Worm (Caenorhabditis elegans): ENCODE data around the gene C37E2.10.

Gene C37E2.10

DNA sequence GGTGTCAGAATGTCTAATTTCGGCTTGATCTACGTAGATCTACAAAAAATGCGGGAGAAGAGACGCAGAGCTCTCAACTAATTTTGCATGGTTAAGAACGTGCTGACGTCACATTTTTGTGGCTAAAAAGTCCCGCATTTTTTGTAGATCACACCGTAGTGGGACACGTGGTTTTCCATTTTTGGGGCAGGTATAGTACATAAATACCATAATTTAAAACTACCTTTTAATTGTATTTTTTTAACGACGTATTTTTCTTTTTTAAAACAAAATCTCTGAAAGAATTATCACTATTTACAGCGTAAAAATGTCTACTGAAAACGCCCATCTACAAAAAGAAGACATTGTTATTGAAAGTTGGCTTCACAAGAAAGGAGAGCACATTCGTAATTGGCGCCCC, 31.4 kb upstream of the C37E2.10 start, which contains the start of gene akt-2:
akt-2 (plus strand) TSS at position 301 of the 400 bp plus-strand sequence.
- TF ChIP-seq tab-1 (GFP tag; IDR thresholded peaks at IDR 0.05): no peak
- no peak for TF ChIP-seq T22C8.4 (GFP tag; IDR thresholded peaks at IDR 0.05)
- TF ChIP-seq flt-1 (GFP tag; IDR thresholded peaks at IDR 0.05): no peak
- no peak for TF ChIP-seq ztf-23 (GFP tag; IDR thresholded peaks at IDR 0.05)
- TF ChIP-seq klf-2 (GFP tag; conservative IDR thresholded peaks at IDR 0.05): no peak
- TF ChIP-seq cog-1 (tag; optimal IDR thresholded peaks at IDR 0.05): no peak
- no peak for TF ChIP-seq ref-1 (GFP tag; conservative IDR thresholded peaks at IDR 0.05)
- TF ChIP-seq ztf-29 (GFP tag; IDR thresholded peaks at IDR 0.05): no peak
- no peak for TF ChIP-seq med-1 (GFP tag; optimal IDR thresholded peaks at IDR 0.05; ENCODE audit: insufficient read depth)

DNA sequence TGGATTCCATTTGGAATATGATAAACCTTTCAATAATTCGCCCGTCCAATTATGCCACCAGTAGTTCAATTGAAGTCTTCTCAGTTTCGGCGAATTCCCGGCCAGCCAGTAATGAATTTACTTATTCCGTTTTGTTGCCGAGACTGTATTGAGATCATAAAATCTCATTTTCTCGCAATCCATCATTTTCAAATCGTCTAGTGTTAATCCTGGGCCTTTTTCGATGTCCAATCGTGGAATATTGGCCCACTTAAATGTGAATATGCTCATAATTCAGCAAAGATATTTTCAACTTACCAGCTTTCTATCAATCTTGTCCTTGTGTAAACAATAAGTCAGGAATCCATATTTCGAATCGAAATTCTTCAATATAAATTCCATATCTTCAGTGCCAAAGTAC, 26.1 kb upstream of the C37E2.10 start:
- TF ChIP-seq ztf-29 (GFP tag; IDR thresholded peaks at IDR 0.05) (no peak), flt-1 (GFP tag; IDR thresholded peaks at IDR 0.05) (no peak), ref-1 (GFP tag; conservative IDR thresholded peaks at IDR 0.05) (no peak), T22C8.4 (GFP tag; IDR thresholded peaks at IDR 0.05) (no peak), tab-1 (GFP tag; IDR thresholded peaks at IDR 0.05) (no peak)

DNA sequence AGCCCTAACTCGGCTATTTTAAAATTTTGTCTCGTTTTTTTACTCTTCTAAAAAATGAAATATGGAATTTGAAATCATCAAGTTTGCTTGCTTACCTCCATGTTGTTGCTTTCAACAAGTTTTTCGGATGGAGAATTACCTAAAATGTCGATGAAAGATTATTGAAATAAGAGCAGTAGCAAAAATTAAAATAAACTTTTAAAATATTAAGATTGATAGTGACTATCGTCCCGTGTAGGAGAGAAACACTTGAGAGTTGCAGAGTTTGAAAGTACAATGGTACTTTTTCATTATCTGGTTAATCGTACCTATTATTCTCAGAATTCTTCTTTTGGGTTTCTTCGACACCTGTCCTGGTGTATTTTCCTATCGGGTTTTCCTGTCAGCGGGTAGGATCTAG, 21.9 kb upstream of the C37E2.10 start, which contains the start of gene ceh-90:
ceh-90 (minus strand) TSS at position 101 of the 400 bp plus-strand sequence.
- TF ChIP-seq T22C8.4 (GFP tag; IDR thresholded peaks at IDR 0.05) (no peak), med-1 (GFP tag; optimal IDR thresholded peaks at IDR 0.05; ENCODE audit: insufficient read depth) (no peak)

DNA sequence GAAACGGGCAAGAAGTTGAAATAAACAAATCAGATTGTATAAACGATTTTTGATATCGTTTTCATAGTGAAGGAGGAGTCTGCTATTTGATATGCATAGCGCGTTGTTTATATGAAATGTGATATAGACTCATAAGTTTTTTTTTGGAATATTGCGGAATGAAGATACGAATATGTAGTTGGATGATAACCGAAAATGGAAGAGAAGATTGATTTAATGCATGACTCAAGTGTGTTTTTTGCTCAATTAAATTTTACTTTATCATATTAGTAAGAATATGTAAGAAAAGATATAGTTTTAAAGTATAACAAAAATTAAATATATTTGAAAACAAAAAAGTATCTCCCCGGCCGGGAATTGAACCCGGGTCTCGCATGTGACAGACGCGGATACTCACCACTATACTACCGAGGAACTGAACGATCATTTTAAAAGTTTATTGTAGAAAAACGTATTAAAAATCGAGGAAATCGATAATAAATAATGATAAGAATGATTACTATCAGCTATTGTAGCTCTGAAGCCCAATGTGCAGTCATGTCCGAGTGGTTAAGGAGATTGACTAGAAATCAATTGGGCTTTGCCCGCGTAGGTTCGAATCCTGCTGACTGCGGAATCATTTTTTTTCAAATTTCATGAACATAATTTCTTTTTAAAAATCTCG, 17.0 kb upstream of the C37E2.10 start, which contains the start of gene lgc-25:
lgc-25 (minus strand) TSS at position 51 of the 664 bp plus-strand sequence.
- TF ChIP-seq cog-1 (tag; optimal IDR thresholded peaks at IDR 0.05) (no peak), ref-1 (GFP tag; conservative IDR thresholded peaks at IDR 0.05) (no peak), T22C8.4 (GFP tag; IDR thresholded peaks at IDR 0.05) (no peak), klf-2 (GFP tag; conservative IDR thresholded peaks at IDR 0.05) (no peak), ztf-23 (GFP tag; IDR thresholded peaks at IDR 0.05) (no peak), flt-1 (GFP tag; IDR thresholded peaks at IDR 0.05) (no peak), ztf-29 (GFP tag; IDR thresholded peaks at IDR 0.05) (no peak), med-1 (GFP tag; optimal IDR thresholded peaks at IDR 0.05; ENCODE audit: insufficient read depth) (no peak), tab-1 (GFP tag; IDR thresholded peaks at IDR 0.05) (no peak)

DNA sequence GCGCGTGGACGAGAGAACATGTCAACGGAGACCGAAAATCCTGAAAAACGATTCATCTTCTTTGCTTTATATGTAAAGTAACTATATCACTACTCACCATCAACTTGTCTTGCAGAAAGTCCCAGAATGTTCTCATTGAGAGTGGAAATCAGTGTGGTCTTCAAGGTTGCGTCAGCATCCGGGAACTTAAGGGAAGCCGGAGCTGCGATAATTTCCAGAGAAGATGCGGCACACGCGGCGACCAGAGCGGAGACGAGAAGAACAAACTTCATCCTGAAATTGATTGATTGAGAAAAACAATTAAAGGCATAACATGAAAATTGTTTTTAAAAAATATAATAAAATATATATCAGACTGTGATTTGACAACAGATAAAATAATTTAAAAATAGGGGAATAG, 14.6 kb upstream of the C37E2.10 start, which contains the start of gene vha-20:
vha-20 (minus strand) TSS at position 273 of the 400 bp plus-strand sequence.
- TF ChIP-seq ztf-29 (GFP tag; IDR thresholded peaks at IDR 0.05) (no peak), flt-1 (GFP tag; IDR thresholded peaks at IDR 0.05) (no peak), ref-1 (GFP tag; conservative IDR thresholded peaks at IDR 0.05) (no peak), klf-2 (GFP tag; conservative IDR thresholded peaks at IDR 0.05) (no peak), tab-1 (GFP tag; IDR thresholded peaks at IDR 0.05) (no peak), T22C8.4 (GFP tag; IDR thresholded peaks at IDR 0.05) (no peak), med-1 (GFP tag; optimal IDR thresholded peaks at IDR 0.05; ENCODE audit: insufficient read depth) (no peak), cog-1 (tag; optimal IDR thresholded peaks at IDR 0.05) (no peak), ztf-23 (GFP tag; IDR thresholded peaks at IDR 0.05) (no peak)

DNA sequence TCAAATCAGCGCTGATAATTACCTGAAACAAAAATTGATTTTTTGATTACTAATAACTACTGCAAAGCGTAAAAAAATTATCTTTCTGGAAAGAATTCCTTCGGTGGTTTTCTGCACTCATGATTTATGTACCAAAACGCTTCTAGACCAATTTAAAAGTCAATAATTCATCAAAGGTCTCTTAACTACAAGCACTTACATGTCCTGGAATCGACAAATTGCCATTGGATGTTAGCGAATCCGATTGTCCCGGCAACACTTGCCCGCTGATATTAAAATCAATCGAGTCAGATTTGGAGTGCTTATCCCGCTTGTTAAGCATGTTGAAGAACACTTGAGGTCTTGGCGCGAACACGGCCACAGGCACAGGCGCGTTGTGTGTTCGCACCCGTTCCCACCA, 13.6 kb upstream of the C37E2.10 start:
- TF ChIP-seq med-1 (GFP tag; optimal IDR thresholded peaks at IDR 0.05; ENCODE audit: insufficient read depth) (no peak), tab-1 (GFP tag; IDR thresholded peaks at IDR 0.05) (no peak)

DNA sequence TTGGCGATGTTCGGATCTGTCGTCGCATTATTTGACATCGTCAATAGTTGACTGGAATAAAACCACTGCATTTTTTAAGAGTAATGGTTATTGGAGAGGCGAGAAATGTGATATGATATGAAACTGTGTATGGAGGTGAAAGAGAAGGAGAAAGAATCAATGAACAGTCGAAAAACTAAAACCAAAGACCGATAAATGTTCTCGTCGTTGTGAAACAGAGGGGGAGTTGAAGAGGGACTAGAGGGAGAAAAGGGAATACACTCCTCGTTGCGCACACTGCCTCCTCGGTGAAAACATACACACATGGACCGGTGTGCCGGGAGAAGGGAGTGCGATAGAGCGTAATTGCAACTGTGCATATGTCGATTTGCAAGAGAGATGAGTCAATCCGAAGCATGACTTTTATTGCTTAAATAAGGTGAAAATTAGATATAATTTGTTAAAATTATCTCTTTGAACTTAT, 9.2 kb upstream of the C37E2.10 start, which contains the start of gene sym-4:
sym-4 (minus strand) TSS at position 51 of the 463 bp plus-strand sequence.
- TF ChIP-seq tab-1 (GFP tag; IDR thresholded peaks at IDR 0.05): no peak
- TF ChIP-seq flt-1 (GFP tag; IDR thresholded peaks at IDR 0.05): 0 out of 2 replicates have a peak, but pooled peaks have one; percentile 37
- 0 out of 2 replicates have a peak, but pooled peaks have one; percentile 38 for TF ChIP-seq ztf-23 (GFP tag; IDR thresholded peaks at IDR 0.05)
- peak; percentile 65 for TF ChIP-seq cog-1 (tag; optimal IDR thresholded peaks at IDR 0.05)
- no peak for TF ChIP-seq ztf-29 (GFP tag; IDR thresholded peaks at IDR 0.05)
- TF ChIP-seq med-1 (GFP tag; optimal IDR thresholded peaks at IDR 0.05; ENCODE audit: insufficient read depth): no peak
- no peak for TF ChIP-seq T22C8.4 (GFP tag; IDR thresholded peaks at IDR 0.05)
- TF ChIP-seq klf-2 (GFP tag; conservative IDR thresholded peaks at IDR 0.05): no peak

DNA sequence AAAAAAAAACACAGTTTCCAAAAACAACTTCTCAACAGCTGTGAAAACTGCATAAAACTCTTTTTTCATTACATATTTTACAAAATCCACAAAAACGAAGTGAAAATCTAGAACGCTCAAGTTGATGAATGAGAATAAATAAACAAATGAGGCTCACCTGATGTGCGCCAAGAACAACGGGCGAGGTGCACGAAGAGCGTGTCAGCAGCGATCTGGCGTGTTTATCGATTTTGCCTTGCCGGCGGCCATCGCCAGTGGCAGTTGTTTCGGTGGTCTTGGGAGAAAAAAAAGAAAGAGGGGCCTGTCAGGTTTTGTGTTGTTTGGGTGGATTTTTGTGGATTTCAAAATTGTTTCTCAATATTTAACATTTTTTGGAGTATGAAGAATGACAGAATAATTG, 4.9 kb upstream of the C37E2.10 start, which contains the start of gene idhb-1:
idhb-1 (minus strand) TSS at position 214 of the 400 bp plus-strand sequence.
- TF ChIP-seq ztf-29 (GFP tag; IDR thresholded peaks at IDR 0.05) (no peak), flt-1 (GFP tag; IDR thresholded peaks at IDR 0.05) (peak; percentile 58; the same call in 1 of the 2 replicates), T22C8.4 (GFP tag; IDR thresholded peaks at IDR 0.05) (peak; percentile 84), tab-1 (GFP tag; IDR thresholded peaks at IDR 0.05) (no peak), ref-1 (GFP tag; conservative IDR thresholded peaks at IDR 0.05) (no peak), med-1 (GFP tag; optimal IDR thresholded peaks at IDR 0.05; ENCODE audit: insufficient read depth) (no peak), cog-1 (tag; optimal IDR thresholded peaks at IDR 0.05) (peak; percentile 28), klf-2 (GFP tag; conservative IDR thresholded peaks at IDR 0.05) (no peak), ztf-23 (GFP tag; IDR thresholded peaks at IDR 0.05) (0 out of 2 replicates have a peak, but pooled peaks have one; percentile 36)

DNA sequence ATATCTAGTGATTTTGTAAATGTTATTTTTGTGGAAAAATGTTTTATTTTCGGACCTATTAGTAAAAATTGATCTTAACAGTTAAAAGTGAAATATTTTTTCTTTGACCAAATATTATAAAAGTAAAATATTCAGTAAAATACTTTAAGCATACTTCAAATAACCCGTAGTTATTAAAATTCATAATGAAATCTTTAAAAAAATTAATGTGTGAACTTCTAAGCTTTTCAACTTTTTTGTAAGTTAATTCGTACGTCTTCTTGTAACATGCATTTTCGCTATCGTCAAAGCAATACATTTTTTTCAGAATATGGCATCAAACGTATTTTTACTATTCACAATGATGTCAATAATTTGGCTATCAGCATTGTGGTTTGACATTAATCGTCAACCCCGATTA, 3.0 kb upstream of the C37E2.10 start, which contains the start of gene C37E2.2:
C37E2.2 (plus strand) TSS at position 301 of the 400 bp plus-strand sequence.
- no peak for TF ChIP-seq ztf-29 (GFP tag; IDR thresholded peaks at IDR 0.05)
- TF ChIP-seq ref-1 (GFP tag; conservative IDR thresholded peaks at IDR 0.05): no peak
- no peak for TF ChIP-seq flt-1 (GFP tag; IDR thresholded peaks at IDR 0.05)
- no peak for TF ChIP-seq T22C8.4 (GFP tag; IDR thresholded peaks at IDR 0.05)
- TF ChIP-seq med-1 (GFP tag; optimal IDR thresholded peaks at IDR 0.05; ENCODE audit: insufficient read depth): no peak
- no peak for TF ChIP-seq tab-1 (GFP tag; IDR thresholded peaks at IDR 0.05)
- no peak for TF ChIP-seq cog-1 (tag; optimal IDR thresholded peaks at IDR 0.05)
- TF ChIP-seq ztf-23 (GFP tag; IDR thresholded peaks at IDR 0.05): no peak
- TF ChIP-seq klf-2 (GFP tag; conservative IDR thresholded peaks at IDR 0.05): no peak
